Fruit fly (Drosophila melanogaster): Measurements from ENCODE around the gene Cpr11B.
A peak's percentile ranks its signal among the peaks of the same experiment; 100 is the strongest.

- TF ChIP-seq CG5204 (GFP tag; optimal IDR thresholded peaks at IDR 0.05) (no peak), CG33017 (tag; optimal IDR thresholded peaks at IDR 0.05) (no peak), CG14711 (tag; optimal IDR thresholded peaks at IDR 0.05) (no peak), CG7045 (GFP tag; optimal IDR thresholded peaks at IDR 0.05) (no peak), CG11617 (GFP tag; optimal IDR thresholded peaks at IDR 0.05) (no peak), tj (GFP tag; optimal IDR thresholded peaks at IDR 0.05) (peak; percentile 46), pad (GFP tag; optimal IDR thresholded peaks at IDR 0.05) (no peak), Clk (GFP tag; optimal IDR thresholded peaks at IDR 0.05) (no peak), Hr96 (GFP tag; optimal IDR thresholded peaks at IDR 0.05) (no peak), kay (GFP tag; ENCODE audit: borderline replicate concordance) (no peak), CG7101 (tag; optimal IDR thresholded peaks at IDR 0.05) (no peak)
Measured at dm6 chrX:12596353-12597107, 43.6 kb downstream of the Cpr11B start.

All from whole organism, adult.